Fruit fly (Drosophila melanogaster): ENCODE measurements around the gene CG14050.
A peak's percentile ranks its signal among the peaks of the same experiment; 100 is the strongest.

Gene CG14050

dm6 chrX:2296230-2297044, 29.6 kb downstream of the CG14050 start (continued):
- TF ChIP-seq ewg (GFP tag; optimal IDR thresholded peaks at IDR 0.05) (peak; percentile 87), gem (tag; optimal IDR thresholded peaks at IDR 0.05) (peak; percentile 96), CG8281 (tag; optimal IDR thresholded peaks at IDR 0.05) (peak; percentile 80), hbn (GFP tag; IDR thresholded peaks at IDR 0.05; ENCODE audit: partially characterized antibody) (no peak), CG15514 (GFP tag; optimal IDR thresholded peaks at IDR 0.05) (peak; percentile 74), Bdp1 (GFP tag; optimal IDR thresholded peaks at IDR 0.05) (peak; percentile 87), exex (tag; optimal IDR thresholded peaks at IDR 0.05) (peak; percentile 64), chinmo (GFP tag; IDR thresholded peaks at IDR 0.05; ENCODE audit: partially characterized antibody) (peak; percentile 85; the same call in 3 of the 4 replicates), jigr1 (GFP tag; IDR thresholded peaks at IDR 0.05) (no peak; the same call in 1 of the 3 replicates), stc (GFP tag; IDR thresholded peaks at IDR 0.05) (peak; percentile 70), ssp (GFP tag; IDR thresholded peaks at IDR 0.05) (peak; percentile 64), Atf6 (GFP tag; IDR thresholded peaks at IDR 0.05) (peak; percentile 87), tll (GFP tag; optimal IDR thresholded peaks at IDR 0.05) (peak; percentile 71 to 75), D (optimal IDR thresholded peaks at IDR 0.05) (no peak), D (GFP tag; optimal IDR thresholded peaks at IDR 0.05) (peak; percentile 94), so (GFP tag; IDR thresholded peaks at IDR 0.05) (peak; percentile 72; the same call in 2 of the 3 replicates), Xrp1 (GFP tag; IDR thresholded peaks at IDR 0.05) (peak; percentile 86), Dip2 (GFP tag; IDR thresholded peaks at IDR 0.05) (peak; percentile 44; the same call in 1 of the 2 replicates), corto (GFP tag; optimal IDR thresholded peaks at IDR 0.05) (no peak), tup (GFP tag; optimal IDR thresholded peaks at IDR 0.05) (peak; percentile 58), ci (GFP tag; IDR thresholded peaks at IDR 0.05) (no peak; the same call in 1 of the 3 replicates), CG9609 (GFP tag; optimal IDR thresholded peaks at IDR 0.05) (peak; percentile 94), CG17829 (tag; optimal IDR thresholded peaks at IDR 0.05) (peak; percentile 91), zf30C (GFP tag; optimal IDR thresholded peaks at IDR 0.05) (no peak), gro (GFP tag; optimal IDR thresholded peaks at IDR 0.05) (peak; percentile 90), CG3847 (GFP tag; IDR thresholded peaks at IDR 0.05) (peak; percentile 83), fu2 (GFP tag; optimal IDR thresholded peaks at IDR 0.05) (peak; percentile 93), nau (GFP tag; optimal IDR thresholded peaks at IDR 0.05) (peak; percentile 81), slp2 (GFP tag; optimal IDR thresholded peaks at IDR 0.05) (peak; percentile 95), HLH4C (GFP tag; IDR thresholded peaks at IDR 0.05; ENCODE audit: partially characterized antibody) (no peak), CG13123 (GFP tag; optimal IDR thresholded peaks at IDR 0.05) (peak; percentile 83), CG10462 (GFP tag; optimal IDR thresholded peaks at IDR 0.05) (peak; percentile 92), BtbVII (GFP tag; optimal IDR thresholded peaks at IDR 0.05) (peak; percentile 95), oc (tag; optimal IDR thresholded peaks at IDR 0.05) (peak; percentile 84), C15 (GFP tag; IDR thresholded peaks at IDR 0.05) (peak; percentile 54; the same call in 1 of the 3 replicates), zen2 (GFP tag; IDR thresholded peaks at IDR 0.05; ENCODE audit: partially characterized antibody) (no peak), mld (GFP tag; IDR thresholded peaks at IDR 0.05; ENCODE audit: partially characterized antibody) (no peak), CG43689 (GFP tag; IDR thresholded peaks at IDR 0.05) (peak; percentile 71), fd64A (GFP tag; optimal IDR thresholded peaks at IDR 0.05) (peak; percentile 87), CG10274 (GFP tag; optimal IDR thresholded peaks at IDR 0.05) (peak; percentile 88), CG12104 (GFP tag; optimal IDR thresholded peaks at IDR 0.05) (peak; percentile 92), bowl (GFP tag; IDR thresholded peaks at IDR 0.05) (no peak; the same call in 1 of the 2 replicates), gsb-n (tag; optimal IDR thresholded peaks at IDR 0.05) (peak; percentile 88), zen (tag; optimal IDR thresholded peaks at IDR 0.05) (peak; percentile 86), CG12219 (GFP tag; optimal IDR thresholded peaks at IDR 0.05) (peak; percentile 95), CG32772 (GFP tag; IDR thresholded peaks at IDR 0.05) (peak; percentile 60), ap (GFP tag; IDR thresholded peaks at IDR 0.05) (peak; percentile 37; the same call in 1 of the 2 replicates), vvl (GFP tag; IDR thresholded peaks at IDR 0.05) (peak; percentile 77)
